Worm (Caenorhabditis elegans) whole organism, midembryonic: ENCODE data around the gene srw-86.

ENCODE experiments used
- T22C8.4 ChIP-seq: fragments of 200-800 bp; sonication (Bioruptor generic); IDR thresholded peaks from 2 replicates; pipeline ENCODE4 v1.3.6; 2022; ENCODE audit warnings: missing genetic modification characterization, missing compliant biosample characterization
- cog-1 ChIP-seq: sonication (generic microtip); optimal IDR thresholded peaks from 2 replicates; lab custom pipeline; 2016; ENCODE audit warnings: missing genetic modification characterization, missing compliant biosample characterization
- flt-1 ChIP-seq: fragments of 200-800 bp; sonication (Bioruptor generic); IDR thresholded peaks from 2 replicates; pipeline ENCODE4 v1.3.6; 2022; ENCODE audit warnings: missing genetic modification characterization, missing compliant biosample characterization
- med-1 ChIP-seq: sonication (generic microtip); optimal IDR thresholded peaks from 2 replicates; lab custom pipeline; 2017; ENCODE audit warnings: missing genetic modification characterization, mild to moderate bottlenecking, missing compliant biosample characterization, antibody characterized with exemption, missing genetic modification reagents; ENCODE audit not compliant: insufficient read depth
- ref-1 ChIP-seq: fragments of 200-800 bp; sonication (Bioruptor generic); conservative IDR thresholded peaks from 2 replicates; pipeline ENCODE4 v1.3.6; 2022; ENCODE audit warnings: missing genetic modification reagents, missing genetic modification characterization, missing compliant biosample characterization
- tab-1 ChIP-seq: fragments of 200-800 bp; sonication (Bioruptor generic); IDR thresholded peaks from 2 replicates; pipeline ENCODE4 v1.3.6; 2022; ENCODE audit warnings: missing genetic modification characterization, missing compliant biosample characterization
- ztf-29 ChIP-seq: fragments of 200-800 bp; sonication (Bioruptor generic); IDR thresholded peaks from 2 replicates; pipeline ENCODE4 v1.3.6; 2022; ENCODE audit warnings: missing genetic modification reagents, missing genetic modification characterization, missing compliant biosample characterization

DNA sequence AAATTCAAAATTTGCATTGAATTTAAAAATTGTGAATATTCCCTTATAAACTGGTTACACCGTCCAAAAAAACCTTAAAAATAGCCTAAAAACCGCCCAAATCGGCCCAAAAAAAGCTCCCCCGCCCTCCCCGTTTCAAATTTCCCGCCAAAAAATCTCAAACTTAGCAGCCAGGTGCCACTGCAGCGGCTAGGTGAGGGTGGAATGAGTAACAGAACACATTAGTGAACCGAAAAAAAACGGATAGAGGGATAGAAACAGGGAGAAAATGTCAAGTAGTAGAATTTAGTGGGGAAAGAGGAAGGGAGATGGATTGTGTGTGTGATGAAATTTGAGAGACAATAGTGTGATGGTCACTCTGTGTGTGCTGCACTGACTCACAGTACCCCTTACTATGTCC lies 48.6 kb downstream of the srw-86 start:
- no peak for TF ChIP-seq tab-1 (GFP tag; lab: Robert Waterston, UW)
- TF ChIP-seq cog-1 (tag; lab: Kevin White, UChicago) = no peak
- TF ChIP-seq ztf-29 (GFP tag; lab: Robert Waterston, UW) = no peak
- TF ChIP-seq T22C8.4 (GFP tag; lab: Robert Waterston, UW) = no peak
- TF ChIP-seq med-1 (GFP tag; lab: Kevin White, UChicago) = no peak
- no peak for TF ChIP-seq ref-1
- TF ChIP-seq flt-1 = no peak
